Worm (Caenorhabditis elegans): Measurements from ENCODE around the gene clec-228.

Gene clec-228

ce11 chrV:15367770-15368169, 28.5 kb upstream of the clec-228 start (continued):
- TF ChIP-seq somi-1 (GFP tag; optimal IDR thresholded peaks at IDR 0.05), result no peak
- TF ChIP-seq F10E7.11 (tag; optimal IDR thresholded peaks at IDR 0.05), result no peak

ce11 chrV:15361412-15361811, 22.1 kb upstream of the clec-228 start, which contains the start of gene ech-1.1:
Gene ech-1.1 (minus strand): TSS chrV:15361512.
- TF ChIP-seq hmg-1.2 (GFP tag; IDR thresholded peaks at IDR 0.05), result 0 out of 2 replicates have a peak, but pooled peaks have one; percentile 45

DNA sequence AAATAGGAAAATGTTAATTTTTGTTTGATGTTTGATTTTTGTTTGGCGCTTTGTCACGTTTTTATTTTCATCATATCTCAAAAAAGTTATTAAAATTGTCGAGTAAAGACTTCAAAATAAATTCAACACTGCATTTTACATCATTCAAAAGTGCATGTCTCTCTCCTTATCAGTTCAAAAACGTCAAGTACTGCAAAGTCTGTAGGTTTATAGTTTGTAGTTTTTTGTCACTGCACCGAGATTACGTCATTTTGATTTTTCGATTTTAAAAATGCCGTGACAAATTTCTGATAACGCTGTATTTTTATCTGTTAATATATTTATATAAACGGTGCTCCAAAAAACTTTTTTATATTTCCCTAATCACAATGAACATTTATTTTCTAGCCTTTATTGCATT, 15.4 kb upstream of the clec-228 start, which contains the start of gene C29F3.7:
Gene C29F3.7, plus strand, starts transcription at position 254 of the 400 bp plus-strand sequence.
- TF ChIP-seq snpc-3.4 (tag; optimal IDR thresholded peaks at IDR 0.05) (no peak), B0336.3 (GFP tag; IDR thresholded peaks at IDR 0.05) (no peak), snpc-4 (GFP tag; optimal IDR thresholded peaks at IDR 0.05) (no peak), snpc-4 (tag; optimal IDR thresholded peaks at IDR 0.05) (no peak), F33H1.4 (GFP tag; IDR thresholded peaks at IDR 0.05) (no peak), ztf-22 (GFP tag; optimal IDR thresholded peaks at IDR 0.05) (peak; percentile 78), Y53G8AR.9 (GFP tag; conservative IDR thresholded peaks at IDR 0.05) (no peak), athp-1 (tag; optimal IDR thresholded peaks at IDR 0.05) (no peak), atf-7 (tag; optimal IDR thresholded peaks at IDR 0.05) (peak; percentile 85), mes-4 (tag; optimal IDR thresholded peaks at IDR 0.05) (no peak), chd-7 (tag; optimal IDR thresholded peaks at IDR 0.05) (no peak), repo-1 (tag; optimal IDR thresholded peaks at IDR 0.05) (no peak), K12H6.12 (tag; optimal IDR thresholded peaks at IDR 0.05) (no peak), nhr-179 (tag; optimal IDR thresholded peaks at IDR 0.05) (no peak), unc-62 (GFP tag; optimal IDR thresholded peaks at IDR 0.05) (peak; percentile 49), sdz-38 (tag; optimal IDR thresholded peaks at IDR 0.05) (no peak), aptf-3 (GFP tag; IDR thresholded peaks at IDR 0.05) (no peak), mcd-1 (GFP tag; IDR thresholded peaks at IDR 0.05) (no peak), madf-8 (GFP tag; conservative IDR thresholded peaks at IDR 0.05) (no peak), pha-4 (tag; optimal IDR thresholded peaks at IDR 0.05) (no peak), attf-5 (GFP tag; optimal IDR thresholded peaks at IDR 0.05) (no peak), pbrm-1 (GFP tag; IDR thresholded peaks at IDR 0.05) (no peak), cebp-1 (GFP tag; IDR thresholded peaks at IDR 0.05) (peak; percentile 16; the same call in 1 of the 2 replicates), cebp-1 (tag; optimal IDR thresholded peaks at IDR 0.05) (no peak), ZK185.1 (tag; optimal IDR thresholded peaks at IDR 0.05; ENCODE audit: poor library complexity, severe bottlenecking) (no peak), F23B12.7 (tag; optimal IDR thresholded peaks at IDR 0.05; ENCODE audit: insufficient read depth) (no peak), nhr-80 (tag; optimal IDR thresholded peaks at IDR 0.05) (peak; percentile 92), F52B5.7 (tag; optimal IDR thresholded peaks at IDR 0.05) (no peak), C17E4.6 (GFP tag; IDR thresholded peaks at IDR 0.05) (no peak), lin-35 (GFP tag; optimal IDR thresholded peaks at IDR 0.05) (no peak)

- TF ChIP-seq attf-3 (GFP tag; conservative IDR thresholded peaks at IDR 0.05), result no peak
- no peak for TF ChIP-seq nhr-27 (tag; optimal IDR thresholded peaks at IDR 0.05)
These were observed 13.1 kb upstream of the clec-228 start, which contains the start of gene srx-58 for ce11 chrV:15352376-15352775. Gene srx-58 (plus strand): TSS chrV:15352676.
